Fruit fly (Drosophila melanogaster): Measurements from ENCODE around the gene GstD4.

Gene GstD4

DNA sequence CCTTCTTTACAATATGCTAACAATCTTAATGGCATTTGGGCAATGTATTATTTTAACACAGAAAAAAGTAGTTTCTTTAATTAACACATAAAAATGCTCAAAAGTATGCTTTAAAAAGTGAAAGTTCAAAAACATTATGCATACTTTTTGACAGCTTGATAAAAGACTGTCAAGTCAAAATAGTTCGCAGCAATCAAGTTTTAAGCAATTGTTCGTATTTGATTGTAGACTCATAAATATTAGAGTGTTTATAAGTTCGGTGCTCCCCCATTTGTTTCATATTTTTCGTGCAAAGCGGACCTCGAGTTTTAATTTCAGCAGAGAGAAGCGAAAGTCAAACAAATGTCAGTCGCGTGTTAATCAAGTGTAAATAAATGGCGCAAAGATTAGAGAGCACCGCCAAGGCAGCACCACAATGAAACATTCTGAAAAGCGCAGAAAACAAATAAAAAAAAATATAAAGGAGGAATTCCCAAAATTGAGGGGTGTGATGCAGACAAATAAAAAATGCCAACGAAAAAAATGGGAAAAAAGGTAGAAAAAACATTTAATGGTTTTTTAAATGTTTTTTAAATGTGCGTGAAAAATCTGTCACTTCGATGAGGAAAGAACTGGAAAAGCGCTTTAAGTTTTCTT is 28.9 kb upstream of the GstD4 start (continued):
- TF ChIP-seq CG4318 (GFP tag; optimal IDR thresholded peaks at IDR 0.05) (no peak), CG6808 (GFP tag; optimal IDR thresholded peaks at IDR 0.05) (no peak), CG31627 (GFP tag; optimal IDR thresholded peaks at IDR 0.05) (peak; percentile 49), fd59A (GFP tag; optimal IDR thresholded peaks at IDR 0.05) (no peak), net (GFP tag; optimal IDR thresholded peaks at IDR 0.05) (no peak), CG6276 (GFP tag; optimal IDR thresholded peaks at IDR 0.05) (no peak), acj6 (GFP tag; optimal IDR thresholded peaks at IDR 0.05) (no peak), Lpt (GFP tag; optimal IDR thresholded peaks at IDR 0.05) (no peak), Eip93F (GFP tag; optimal IDR thresholded peaks at IDR 0.05) (no peak), CG10669 (GFP tag; optimal IDR thresholded peaks at IDR 0.05) (no peak), ss (GFP tag; optimal IDR thresholded peaks at IDR 0.05) (no peak), Sox102F (GFP tag; optimal IDR thresholded peaks at IDR 0.05) (peak; percentile 15), CG3919 (GFP tag; optimal IDR thresholded peaks at IDR 0.05) (no peak), Hr39 (GFP tag; optimal IDR thresholded peaks at IDR 0.05) (peak; percentile 50), Met (GFP tag; optimal IDR thresholded peaks at IDR 0.05) (peak; percentile 50), dac (GFP tag; optimal IDR thresholded peaks at IDR 0.05) (no peak), Blimp-1 (GFP tag; optimal IDR thresholded peaks at IDR 0.05) (peak; percentile 15), CG6792 (GFP tag; optimal IDR thresholded peaks at IDR 0.05) (no peak), fkh (GFP tag; optimal IDR thresholded peaks at IDR 0.05) (no peak), CG16779 (tag; optimal IDR thresholded peaks at IDR 0.05) (no peak), Eip75B (GFP tag; optimal IDR thresholded peaks at IDR 0.05) (no peak), esn (GFP tag; optimal IDR thresholded peaks at IDR 0.05) (peak; percentile 51), topi (GFP tag; optimal IDR thresholded peaks at IDR 0.05) (peak; percentile 45), CG34406 (GFP tag; optimal IDR thresholded peaks at IDR 0.05) (no peak), achi (GFP tag; optimal IDR thresholded peaks at IDR 0.05) (no peak), pdm3 (GFP tag; optimal IDR thresholded peaks at IDR 0.05) (no peak), Sox15 (GFP tag; optimal IDR thresholded peaks at IDR 0.05) (no peak), CG9139 (GFP tag; optimal IDR thresholded peaks at IDR 0.05) (no peak), cyc (GFP tag; optimal IDR thresholded peaks at IDR 0.05) (peak; percentile 30), CG6854 (GFP tag; optimal IDR thresholded peaks at IDR 0.05) (no peak), Hr4 (GFP tag; optimal IDR thresholded peaks at IDR 0.05) (no peak), Gug (GFP tag; IDR thresholded peaks at IDR 0.05) (no peak)

- TF ChIP-seq CG3032 (tag; optimal IDR thresholded peaks at IDR 0.05) (no peak), CG9139 (GFP tag; optimal IDR thresholded peaks at IDR 0.05) (no peak), CG11902 (GFP tag; optimal IDR thresholded peaks at IDR 0.05) (no peak), svp (GFP tag) (peak; percentile 3), CG10669 (GFP tag; optimal IDR thresholded peaks at IDR 0.05) (no peak), cyc (GFP tag; optimal IDR thresholded peaks at IDR 0.05) (no peak)
Observed at dm6 chr3R:12345989-12346388, 27.9 kb upstream of the GstD4 start.

- TF ChIP-seq svp (GFP tag) = peak; percentile 28
- TF ChIP-seq lz (GFP tag; optimal IDR thresholded peaks at IDR 0.05) = no peak
Observed at dm6 chr3R:12347659-12348058, 26.2 kb upstream of the GstD4 start.

DNA sequence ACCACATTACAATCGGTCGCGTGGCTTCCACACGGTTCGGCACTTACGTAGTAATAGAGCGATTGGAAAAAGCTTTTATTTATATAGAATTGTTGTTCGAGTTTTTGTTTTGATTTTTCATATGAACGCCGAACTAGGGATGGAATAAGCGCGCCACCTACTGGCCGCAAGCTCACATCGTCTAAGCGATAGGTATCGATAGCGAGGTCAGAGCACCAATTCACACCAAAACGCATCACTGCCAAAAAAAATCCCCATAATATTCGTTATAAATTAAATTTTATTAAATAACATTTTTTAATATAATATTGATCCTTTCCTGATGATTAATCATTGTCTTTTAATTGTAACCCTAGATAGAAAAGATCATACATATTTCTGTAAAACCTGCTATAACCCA is 23.4 kb upstream of the GstD4 start, which contains the start of gene CG10038:
Gene CG10038 (minus strand): TSS at position 148 of the 400 bp plus-strand sequence.
- TF ChIP-seq cyc (GFP tag; optimal IDR thresholded peaks at IDR 0.05) (peak; percentile 36), CG6792 (GFP tag; optimal IDR thresholded peaks at IDR 0.05) (peak; percentile 18), Hr39 (GFP tag; optimal IDR thresholded peaks at IDR 0.05) (peak; percentile 21), Eip78C (GFP tag) (no peak), Blimp-1 (GFP tag; optimal IDR thresholded peaks at IDR 0.05) (no peak), ss (GFP tag; optimal IDR thresholded peaks at IDR 0.05) (no peak), CG34406 (GFP tag; optimal IDR thresholded peaks at IDR 0.05) (no peak), Hr38 (GFP tag; optimal IDR thresholded peaks at IDR 0.05) (no peak), Met (GFP tag; optimal IDR thresholded peaks at IDR 0.05) (peak; percentile 28), lz (GFP tag; optimal IDR thresholded peaks at IDR 0.05) (peak; percentile 27), CG3919 (GFP tag; optimal IDR thresholded peaks at IDR 0.05) (peak; percentile 14), topi (GFP tag; optimal IDR thresholded peaks at IDR 0.05) (peak; percentile 20), acj6 (GFP tag; optimal IDR thresholded peaks at IDR 0.05) (peak; percentile 20), Lpt (GFP tag; optimal IDR thresholded peaks at IDR 0.05) (no peak), esn (GFP tag; optimal IDR thresholded peaks at IDR 0.05) (peak; percentile 45), Gug (GFP tag; IDR thresholded peaks at IDR 0.05) (no peak), svp (GFP tag) (peak; percentile 86), CG31627 (GFP tag; optimal IDR thresholded peaks at IDR 0.05) (peak; percentile 24), salr (GFP tag; optimal IDR thresholded peaks at IDR 0.05) (no peak), CG3032 (tag; optimal IDR thresholded peaks at IDR 0.05) (peak; percentile 12), Hr4 (GFP tag; optimal IDR thresholded peaks at IDR 0.05) (no peak), pdm3 (GFP tag; optimal IDR thresholded peaks at IDR 0.05) (peak; percentile 35), CG1621 (tag; optimal IDR thresholded peaks at IDR 0.05) (no peak)
